Worm (Caenorhabditis elegans): ENCODE data around the gene clec-73.

- TF ChIP-seq unc-55 (GFP tag; optimal IDR thresholded peaks at IDR 0.05), result no peak
- no peak for TF ChIP-seq npax-4 (tag; optimal IDR thresholded peaks at IDR 0.05)
Measured at ce11 chrIV:3926117-3926516, 29.9 kb downstream of the clec-73 start, which contains the start of gene clec-68.
